Worm (Caenorhabditis elegans) whole organism, L4 larva: Measurements from ENCODE around the gene ZK354.3.

Experiments used
- Y75B8A.6 ChIP-seq: fragments of 200-800 bp; sonication (Bioruptor generic); IDR thresholded peaks from 2 replicates; pipeline ENCODE4 v1.3.6; 2022; ENCODE audit warnings: missing genetic modification reagents, missing genetic modification characterization, missing compliant biosample characterization
- daf-12 ChIP-seq: fragments of 150-350 bp; optimal IDR thresholded peaks from 2 replicates; lab custom pipeline; 2014; ENCODE audit warnings: missing biosample characterization, missing genetic modification reagents, missing genetic modification characterization
- dpl-1 ChIP-seq: fragments of 150-350 bp; optimal IDR thresholded peaks from 2 replicates; lab custom pipeline; 2014; ENCODE audit warnings: missing biosample characterization, missing genetic modification reagents, missing genetic modification characterization
- jun-1 ChIP-seq: fragments of 150-350 bp; optimal IDR thresholded peaks from 2 replicates; lab custom pipeline; 2014; ENCODE audit warnings: missing biosample characterization, missing genetic modification reagents, missing genetic modification characterization
- nhr-28 ChIP-seq: fragments of 150-350 bp; optimal IDR thresholded peaks from 2 replicates; lab custom pipeline; 2014; ENCODE audit warnings: missing biosample characterization, missing genetic modification characterization
- nhr-48 ChIP-seq: sonication (generic microtip); optimal IDR thresholded peaks from 2 replicates; lab custom pipeline; 2016; ENCODE audit warnings: mild to moderate bottlenecking, missing genetic modification characterization, missing compliant biosample characterization
- snpc-4 ChIP-seq: fragments of 150-350 bp; optimal IDR thresholded peaks from 2 replicates; lab custom pipeline; 2014; ENCODE audit warnings: missing biosample characterization, missing genetic modification characterization
- spr-1 ChIP-seq: sonication (generic microtip); optimal IDR thresholded peaks from 2 replicates; lab custom pipeline; 2016; ENCODE audit warnings: mild to moderate bottlenecking, missing genetic modification characterization, missing compliant biosample characterization
- zag-1 ChIP-seq: fragments of 150-350 bp; optimal IDR thresholded peaks from 2 replicates; lab custom pipeline; 2014; ENCODE audit warnings: missing biosample characterization, missing genetic modification characterization
- ztf-11 ChIP-seq: fragments of 150-350 bp; optimal IDR thresholded peaks from 2 replicates; lab custom pipeline; 2014; ENCODE audit warnings: missing biosample characterization, missing genetic modification characterization

ce11 chrIV:5294467-5294866 lies 15.4 kb upstream of the ZK354.3 start:
- TF ChIP-seq jun-1 (tag; lab: Kevin White, UChicago), result no peak
- TF ChIP-seq nhr-28, result no peak
- no peak for TF ChIP-seq dpl-1 (GFP tag; lab: Kevin White, UChicago)
- TF ChIP-seq ztf-11 (tag; lab: Kevin White, UChicago), result no peak
- TF ChIP-seq zag-1 (tag; lab: Kevin White, UChicago), result no peak
- no peak for TF ChIP-seq nhr-48 (tag; lab: Kevin White, UChicago)
- TF ChIP-seq daf-12 (tag; lab: Kevin White, UChicago), result no peak
- no peak for TF ChIP-seq Y75B8A.6 (GFP tag; lab: Robert Waterston, UW)
- TF ChIP-seq spr-1 (tag; lab: Kevin White, UChicago), result no peak
- no peak for TF ChIP-seq snpc-4 (tag; lab: Kevin White, UChicago)
